Fruit fly (Drosophila melanogaster) whole organism, wandering third instar larva: Measurements from ENCODE around the gene CG4218.

Source experiments
- Hnf4 ChIP-seq: fragments of 200-800 bp; sonication (Bioruptor generic); optimal IDR thresholded peaks from 2 replicates; lab custom pipeline; 2016; ENCODE audit warnings: missing biosample characterization, mild to moderate bottlenecking, missing genetic modification characterization
- Myc ChIP-seq: fragments of >200 bp; optimal IDR thresholded peaks from 2 replicates; lab custom pipeline; 2017
- Rel ChIP-seq, 2 experiments: fragments of 200-800 bp; sonication (Bioruptor generic) in 1 of 2; optimal IDR thresholded peaks; 2 replicates in 1 of 2; 3 replicates in 1 of 2; lab custom pipeline; 2016 to 2019; ENCODE audit warnings: mild to moderate bottlenecking in 2 of 2, missing biosample characterization in 2 of 2, missing genetic modification characterization in 2 of 2, moderate library complexity in 1 of 2
- dsf ChIP-seq: sonication (Bioruptor generic); optimal IDR thresholded peaks from 2 replicates; lab custom pipeline; 2016; ENCODE audit warnings: missing biosample characterization, missing genetic modification characterization, borderline replicate concordance
- fru ChIP-seq: fragments of 200-800 bp; sonication (Bioruptor generic); optimal IDR thresholded peaks from 3 replicates; lab custom pipeline; 2016; ENCODE audit warnings: missing biosample characterization, mild to moderate bottlenecking, missing genetic modification characterization
- h ChIP-seq: fragments of 200-800 bp; sonication (Bioruptor generic); optimal IDR thresholded peaks from 3 replicates; lab custom pipeline; 2016; ENCODE audit warnings: missing biosample characterization, mild to moderate bottlenecking, missing genetic modification characterization
- jim ChIP-seq: fragments of 175-275, 200-325 bp; sonication (Bioruptor generic); optimal IDR thresholded peaks from 2 replicates; lab custom pipeline; 2016; ENCODE audit warnings: missing biosample characterization, mild to moderate bottlenecking, missing genetic modification characterization
- sv ChIP-seq: fragments of 200-800 bp; sonication (Bioruptor generic); optimal IDR thresholded peaks from 3 replicates; lab custom pipeline; 2016; ENCODE audit warnings: missing biosample characterization, missing genetic modification characterization
- woc ChIP-seq: sonication (Bioruptor generic); optimal IDR thresholded peaks from 2 replicates; lab custom pipeline; 2016; ENCODE audit warnings: missing biosample characterization, mild to moderate bottlenecking, missing genetic modification characterization

DNA sequence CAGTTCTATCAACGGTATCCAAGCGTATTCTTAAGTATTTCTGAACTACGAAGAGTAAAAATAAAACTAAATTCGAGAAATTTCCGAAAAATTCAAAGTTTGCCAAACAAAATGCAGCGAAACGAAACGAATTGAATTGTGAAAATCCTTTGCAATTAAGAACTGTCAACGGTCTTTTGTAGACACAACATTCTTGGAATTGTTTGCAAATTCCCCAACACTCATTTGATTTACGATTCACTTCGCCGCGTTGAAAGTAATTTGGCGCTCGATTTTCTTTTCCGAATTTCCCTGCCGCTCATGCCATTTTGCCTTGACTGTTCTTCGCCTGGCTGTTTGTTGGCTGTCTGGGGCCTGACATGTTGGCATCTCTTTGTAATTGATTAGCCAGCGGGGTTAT, 7.3 kb upstream of the CG4218 start:
- TF ChIP-seq jim (GFP tag; lab: Kevin White, UChicago) (no peak), fru (GFP tag; lab: Kevin White, UChicago) (no peak), Hnf4 (no peak), Rel (GFP tag; optimal IDR thresholded peaks at IDR 0.05; lab: Kevin White, UChicago) (no peak), Rel (tag; optimal IDR thresholded peaks at IDR 0.05; lab: Kevin White, UChicago) (no peak), woc (GFP tag; lab: Kevin White, UChicago) (no peak), sv (no peak), h (GFP tag; lab: Kevin White, UChicago) (no peak), dsf (GFP tag; lab: Kevin White, UChicago) (no peak), Myc (lab: Kevin White, UChicago) (no peak)
